Worm (Caenorhabditis elegans) whole organism, L2 larva: ENCODE results near the gene ttr-17.

Source experiments
- R02D3.7 ChIP-seq: fragments of 150-350 bp; optimal IDR thresholded peaks from 2 replicates; lab custom pipeline; 2014; ENCODE audit warnings: missing biosample characterization, missing genetic modification characterization
- ZK546.5 ChIP-seq: sonication (generic microtip); optimal IDR thresholded peaks from 2 replicates; lab custom pipeline; 2017; ENCODE audit warnings: missing biosample characterization, missing genetic modification characterization
- blmp-1 ChIP-seq: sonication (generic microtip); optimal IDR thresholded peaks from 2 replicates; lab custom pipeline; 2017; ENCODE audit warnings: missing genetic modification characterization, mild to moderate bottlenecking, missing compliant biosample characterization, antibody characterized with exemption, moderate library complexity; ENCODE audit not compliant: insufficient read depth
- ceh-82 ChIP-seq: fragments of 150-350 bp; optimal IDR thresholded peaks from 2 replicates; lab custom pipeline; 2014; ENCODE audit warnings: missing biosample characterization, missing genetic modification characterization
- gmeb-1 ChIP-seq: fragments of 150-350 bp; optimal IDR thresholded peaks from 2 replicates; lab custom pipeline; 2014; ENCODE audit warnings: missing biosample characterization, missing genetic modification characterization
- lin-13 ChIP-seq: fragments of 150-350 bp; optimal IDR thresholded peaks from 2 replicates; lab custom pipeline; 2014; ENCODE audit warnings: missing biosample characterization, missing genetic modification reagents, missing genetic modification characterization
- lin-39 ChIP-seq: fragments of 150-350 bp; optimal IDR thresholded peaks from 2 replicates; lab custom pipeline; 2014; ENCODE audit warnings: missing biosample characterization, missing genetic modification reagents, missing genetic modification characterization
- nhr-10 ChIP-seq: sonication (generic microtip); optimal IDR thresholded peaks from 2 replicates; lab custom pipeline; 2017; ENCODE audit warnings: missing biosample characterization, missing genetic modification characterization
- nhr-237 ChIP-seq: fragments of 150-350 bp; optimal IDR thresholded peaks from 2 replicates; lab custom pipeline; 2014; ENCODE audit warnings: missing biosample characterization, missing genetic modification characterization
- nhr-77 ChIP-seq: fragments of 150-350 bp; optimal IDR thresholded peaks from 2 replicates; lab custom pipeline; 2014; ENCODE audit warnings: missing biosample characterization, missing genetic modification characterization
- skn-1 ChIP-seq: sonication (generic microtip); optimal IDR thresholded peaks from 2 replicates; lab custom pipeline; 2017; ENCODE audit warnings: missing biosample characterization, missing genetic modification characterization
- unc-62 ChIP-seq: fragments of 150-350 bp; optimal IDR thresholded peaks from 2 replicates; lab custom pipeline; 2014; ENCODE audit warnings: missing biosample characterization, missing genetic modification reagents, missing genetic modification characterization
- ztf-11 ChIP-seq: sonication (generic microtip); optimal IDR thresholded peaks from 2 replicates; lab custom pipeline; 2017; ENCODE audit warnings: missing biosample characterization, missing genetic modification characterization
- ztf-4 ChIP-seq: fragments of 150-350 bp; optimal IDR thresholded peaks from 2 replicates; lab custom pipeline; 2014; ENCODE audit warnings: missing biosample characterization, missing genetic modification characterization

ce11 chrIV:11110995-11111619 lies 44.3 kb upstream of the ttr-17 start, which contains the start of gene rps-5:
- TF ChIP-seq ZK546.5 (tag; lab: Kevin White, UChicago) = peak; percentile 15
- TF ChIP-seq nhr-77 (tag; lab: Kevin White, UChicago) = no peak
- TF ChIP-seq blmp-1 (tag; lab: Kevin White, UChicago) = no peak
- no peak for TF ChIP-seq lin-39 (tag; lab: Kevin White, UChicago)
- no peak for TF ChIP-seq skn-1
- TF ChIP-seq nhr-10 (tag; lab: Kevin White, UChicago) = no peak
- TF ChIP-seq R02D3.7 (tag; lab: Kevin White, UChicago) = no peak
- no peak for TF ChIP-seq nhr-237 (tag; lab: Kevin White, UChicago)
- no peak for TF ChIP-seq unc-62
- TF ChIP-seq ztf-4 (tag; lab: Kevin White, UChicago) = no peak
- TF ChIP-seq ceh-82 (tag; lab: Kevin White, UChicago) = no peak
- peak; percentile 78 for TF ChIP-seq gmeb-1 (tag; lab: Kevin White, UChicago)
- TF ChIP-seq lin-13 = peak; percentile 61
- TF ChIP-seq ztf-11 (tag; lab: Kevin White, UChicago) = no peak
